Fruit fly (Drosophila melanogaster): ENCODE measurements around the gene dgrn.

dgrn gene

dm6 chr3R:5824456-5824855 is at the start of gene dgrn, which contains the start of gene Sec20:
dgrn (plus strand) TSS chr3R:5824615.
Sec20 (minus strand) TSS chr3R:5824532.
- TF ChIP-seq noc (tag; optimal IDR thresholded peaks at IDR 0.05) = peak; percentile 53

DNA sequence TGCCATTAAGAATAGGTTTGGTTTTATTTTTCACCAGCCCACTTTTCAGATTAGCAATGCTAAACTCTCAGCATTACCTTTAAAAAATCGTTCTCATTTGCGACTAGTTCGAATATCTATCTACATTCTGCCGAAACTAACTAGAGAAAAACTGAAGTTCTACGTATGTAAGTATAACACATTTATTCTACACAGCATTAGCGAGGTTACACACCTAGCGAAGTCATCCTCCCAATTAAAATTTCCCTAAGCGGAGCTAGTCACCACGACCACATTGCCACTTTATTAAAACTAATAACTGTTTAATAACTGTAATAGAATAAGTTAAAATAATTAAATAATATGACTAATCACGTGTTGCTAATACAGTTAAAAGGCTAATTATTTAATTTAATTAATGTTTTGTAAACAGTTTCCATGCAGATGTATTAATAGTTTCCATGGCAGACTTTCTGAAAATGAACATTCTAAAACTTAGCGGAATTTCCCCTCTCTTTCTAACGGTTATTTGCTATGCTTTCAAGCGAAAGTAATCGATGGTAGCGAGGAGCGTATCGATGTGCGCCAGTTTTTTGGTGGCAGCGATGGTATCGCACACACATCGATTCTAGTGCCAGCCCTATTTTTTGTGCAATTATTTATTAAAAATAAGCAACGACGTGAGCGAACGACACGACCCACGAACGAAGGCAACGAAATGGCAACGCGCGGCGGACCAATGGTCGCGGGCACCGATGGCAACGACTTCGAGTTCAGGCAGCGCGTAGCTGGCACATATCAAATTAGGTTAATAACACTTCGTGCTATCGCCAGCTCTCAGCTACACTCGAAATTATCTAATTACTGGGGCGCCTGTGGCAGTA is 45.5 kb upstream of the dgrn start, which contains the start of gene jagn:
Gene jagn (plus strand): TSS at position 585 of the 863 bp plus-strand sequence.
- no peak for TF ChIP-seq noc (tag; optimal IDR thresholded peaks at IDR 0.05)

dm6 chr3R:5780976-5781375 is 43.4 kb upstream of the dgrn start, which contains the start of gene CG2082:
CG2082 (minus strand) TSS chr3R:5781076.
- TF ChIP-seq noc (tag; optimal IDR thresholded peaks at IDR 0.05) = no peak

DNA sequence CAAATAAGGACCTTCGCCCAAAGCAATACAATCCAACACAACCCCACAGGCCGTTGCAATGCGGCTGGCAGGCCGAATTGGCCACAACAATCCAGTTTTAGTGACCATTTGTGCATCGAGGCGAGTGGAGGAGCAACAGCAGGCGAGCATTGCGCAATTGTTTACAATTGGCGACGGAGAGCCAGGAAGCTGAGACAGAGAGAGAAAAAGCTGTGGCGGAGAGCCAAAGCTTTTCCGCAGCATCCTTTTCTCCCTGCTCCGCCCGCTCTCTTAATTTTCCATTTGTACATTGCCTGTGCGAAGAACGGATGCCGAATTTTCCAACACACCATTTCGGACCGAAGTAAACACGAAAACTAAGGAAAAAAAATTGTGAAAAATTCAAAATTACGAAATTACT is 43.0 kb upstream of the dgrn start, which contains the start of gene kat-60L1:
Gene kat-60L1 (plus strand): TSS at position 301 of the 400 bp plus-strand sequence.
- TF ChIP-seq noc (tag; optimal IDR thresholded peaks at IDR 0.05) = no peak

DNA sequence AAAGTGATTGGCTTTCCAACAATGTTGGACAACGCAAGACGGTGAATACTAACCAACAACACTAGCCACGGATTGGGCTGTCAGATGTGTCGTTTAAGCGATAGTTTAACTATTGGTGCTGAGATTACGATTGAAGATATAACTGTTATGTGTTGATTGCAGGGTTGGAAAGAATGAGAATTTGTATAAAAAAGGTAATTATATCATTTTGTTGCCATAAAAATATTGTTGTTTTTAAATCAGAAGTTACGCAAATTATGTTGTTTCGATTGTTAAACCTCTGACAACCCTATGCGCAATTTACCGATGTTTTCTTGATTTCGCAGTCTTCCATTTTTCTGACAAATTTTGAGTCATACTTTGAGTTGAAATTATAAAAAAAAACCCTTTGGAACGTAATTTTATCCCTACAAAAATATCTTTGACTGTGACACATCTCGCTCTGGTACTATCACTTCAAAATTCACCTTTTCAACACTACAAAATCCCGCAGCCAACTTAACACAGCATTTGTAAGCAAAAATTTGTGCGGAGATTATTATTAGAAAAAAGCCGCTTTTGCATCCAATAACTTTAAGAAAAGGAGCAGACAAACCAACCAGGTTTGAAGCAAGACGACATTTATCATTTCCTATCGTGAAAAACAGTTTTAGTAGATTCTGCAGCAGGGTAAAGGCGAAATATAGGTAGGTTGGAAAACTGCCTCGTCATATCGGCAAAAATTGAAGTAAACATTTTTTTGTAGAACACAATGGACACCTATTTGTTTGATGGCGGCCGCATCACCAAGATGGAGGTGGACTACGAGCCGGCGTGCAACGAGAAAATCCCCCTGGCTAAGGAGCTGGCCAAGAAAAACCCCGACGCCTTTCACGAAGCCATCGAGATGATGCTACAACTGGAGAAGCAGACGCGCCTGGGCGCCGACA is 35.1 kb upstream of the dgrn start, which contains the start of the genes Hat1 and Rpn5:
Gene Hat1 (minus strand): TSS at position 360 of the 929 bp plus-strand sequence.
Gene Rpn5 (plus strand): TSS at position 469 of the 929 bp plus-strand sequence.
- TF ChIP-seq noc (tag; optimal IDR thresholded peaks at IDR 0.05) = peak; percentile 88

dm6 chr3R:5791497-5791896 is 32.9 kb upstream of the dgrn start, which contains the start of gene Hpf1:
Hpf1 (plus strand) TSS chr3R:5791879.
- peak; percentile 99 for TF ChIP-seq noc (tag; optimal IDR thresholded peaks at IDR 0.05)

DNA sequence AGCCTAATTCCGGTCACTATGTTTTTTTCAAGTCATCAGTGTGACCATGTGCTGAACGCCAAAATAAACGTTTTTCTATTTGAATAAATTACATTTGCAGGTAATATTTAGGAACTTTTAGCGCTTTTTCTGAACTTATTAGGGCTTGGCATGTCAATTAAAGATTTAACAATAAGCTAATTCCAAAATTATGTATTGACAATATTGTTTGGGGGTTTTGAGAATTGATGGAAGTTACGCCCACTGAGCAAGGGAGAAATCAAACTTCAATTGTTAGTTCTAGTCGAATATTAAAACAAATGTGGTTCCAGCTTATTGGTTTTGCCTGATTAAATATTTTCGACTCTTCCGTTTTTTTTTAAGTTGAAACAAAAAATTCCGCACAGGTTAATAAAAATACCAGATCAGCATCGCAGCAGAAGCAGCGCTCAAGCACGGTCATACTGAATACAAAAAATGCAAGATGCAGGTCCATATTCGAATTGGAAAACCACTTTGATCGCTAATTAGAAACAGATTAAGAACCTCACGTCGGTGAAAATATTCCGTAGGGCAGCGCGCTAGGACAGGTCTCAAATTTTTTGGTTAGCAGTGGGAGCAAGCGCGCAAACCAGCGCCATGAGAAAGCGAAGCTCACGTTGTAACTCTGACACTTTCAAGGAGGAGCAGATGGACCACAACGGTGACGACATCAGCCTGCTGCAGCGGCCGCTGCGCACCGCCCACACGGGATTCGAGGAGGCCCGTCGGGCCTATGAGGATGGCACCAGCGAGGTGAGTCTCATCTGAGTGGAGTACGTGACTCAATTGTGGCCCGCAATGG is 29.9 kb upstream of the dgrn start, which contains the start of the genes PSMG1 and CG10979:
Gene PSMG1 (minus strand): TSS at position 51 of the 823 bp plus-strand sequence.
Gene CG10979 (plus strand): TSS at position 439 of the 823 bp plus-strand sequence.
- TF ChIP-seq noc (tag; optimal IDR thresholded peaks at IDR 0.05) = no peak

- no peak for TF ChIP-seq noc (tag; optimal IDR thresholded peaks at IDR 0.05)
Measured at dm6 chr3R:5797709-5798108, 26.7 kb upstream of the dgrn start.

dm6 chr3R:5801703-5802436 is 22.5 kb upstream of the dgrn start, which contains the start of gene CG11000:
CG11000 (plus strand) TSS chr3R:5802328.
- TF ChIP-seq noc (tag; optimal IDR thresholded peaks at IDR 0.05) = no peak

DNA sequence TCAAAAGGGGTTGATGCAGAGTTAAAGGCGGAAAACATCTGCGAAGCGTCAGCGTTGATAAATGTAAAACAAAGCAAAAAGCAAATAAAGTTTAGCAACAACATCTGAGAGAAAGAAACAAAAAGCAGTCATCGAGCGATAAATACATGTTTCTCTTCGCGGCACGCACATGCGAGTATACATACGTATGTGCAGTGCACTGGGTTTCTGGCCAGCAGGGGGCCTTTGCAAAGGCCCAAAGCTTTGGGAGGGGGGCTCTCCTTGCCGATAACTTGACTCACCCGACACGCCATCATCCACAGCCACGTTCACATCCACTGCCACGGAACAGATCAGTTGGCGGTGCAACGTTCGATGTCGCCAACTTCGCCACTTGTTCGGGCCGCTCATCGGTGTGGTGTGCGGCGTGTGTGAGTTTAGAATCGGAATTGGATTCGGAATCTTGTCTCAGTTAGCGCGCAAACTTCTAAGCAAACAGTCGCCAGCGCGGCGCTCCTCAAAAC is 11.2 kb upstream of the dgrn start, which contains the start of gene CG42675:
Gene CG42675 (plus strand): TSS at position 453 of the 503 bp plus-strand sequence.
- no peak for TF ChIP-seq noc (tag; optimal IDR thresholded peaks at IDR 0.05)

DNA sequence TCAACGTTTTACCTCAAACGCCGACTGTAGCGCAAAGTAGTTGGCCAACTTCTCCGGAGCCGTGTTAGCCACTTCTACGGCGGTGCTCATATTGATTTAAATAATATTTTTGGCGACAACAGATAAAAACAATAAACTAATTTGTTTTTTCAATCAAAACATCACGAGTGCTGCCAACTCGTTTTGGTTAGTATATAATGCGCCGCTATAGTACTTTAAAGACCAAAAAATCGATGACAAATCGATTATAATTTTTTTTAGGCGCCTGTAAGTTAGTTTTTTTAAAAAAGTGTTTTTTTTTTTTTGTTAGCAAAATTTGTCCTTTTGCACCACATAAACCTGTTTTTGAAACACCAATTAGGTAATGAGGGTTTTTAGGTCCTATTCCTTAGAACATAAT is 3.2 kb upstream of the dgrn start, which contains the start of gene Hpr1:
Gene Hpr1 (minus strand): TSS at position 198 of the 400 bp plus-strand sequence.
- TF ChIP-seq noc (tag; optimal IDR thresholded peaks at IDR 0.05) = no peak

DNA sequence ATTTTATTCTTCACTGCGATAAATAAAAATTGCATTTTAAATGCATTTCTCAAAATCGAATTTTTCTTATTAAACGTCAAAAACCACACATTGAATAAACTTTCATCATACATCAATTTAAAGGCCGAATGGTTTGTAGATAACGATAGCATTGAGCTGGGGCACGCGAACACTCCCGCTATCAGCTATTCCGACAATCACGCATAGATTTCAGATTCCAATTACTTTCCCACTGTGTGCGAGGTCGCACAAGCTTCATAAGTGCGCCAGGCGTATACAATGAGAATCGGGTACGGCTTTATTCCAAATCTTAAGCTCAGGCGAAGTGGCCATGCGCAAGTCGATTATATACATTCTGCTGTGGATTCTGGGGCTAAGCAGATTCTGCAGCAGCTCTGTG is 2.7 kb upstream of the dgrn start, which contains the start of gene CG46303:
Gene CG46303 (plus strand): TSS at position 223 of the 400 bp plus-strand sequence.
- peak; percentile 56 for TF ChIP-seq noc (tag; optimal IDR thresholded peaks at IDR 0.05)

DNA sequence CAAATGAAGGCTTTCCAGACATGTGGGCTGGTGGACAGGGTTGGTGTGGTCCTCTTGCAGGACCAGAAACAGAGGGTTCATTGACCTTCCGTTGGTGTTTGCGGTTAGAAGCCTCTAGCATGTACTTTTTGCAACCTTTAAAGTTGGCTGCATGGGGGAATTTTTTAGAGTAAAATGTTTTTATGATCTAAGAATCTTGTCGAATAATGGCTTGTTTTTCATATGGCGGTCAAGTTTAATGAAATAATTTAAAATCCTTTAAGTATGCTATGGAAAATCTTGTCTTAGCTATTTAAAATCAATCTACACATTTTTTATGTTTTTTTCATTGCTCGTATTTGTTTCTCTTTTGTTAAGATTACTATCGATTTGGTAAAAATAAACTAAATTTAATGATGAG is 5.3 kb downstream of the dgrn start, which contains the start of gene glob3:
Gene glob3 (plus strand): TSS at position 301 of the 400 bp plus-strand sequence.
- TF ChIP-seq noc (tag; optimal IDR thresholded peaks at IDR 0.05) = no peak

Data from whole organism, larva.